Worm (Caenorhabditis elegans) whole organism, young adult: ENCODE measurements around the gene folt-3.

ENCODE experiments used
- ama-1 ChIP-seq, 3 experiments: fragments of 150-350 bp in 1 of 3; sonication (generic microtip) in 2 of 3; optimal IDR thresholded peaks; 2 replicates each; lab custom pipeline; 2014 to 2018; ENCODE audit warnings: missing biosample characterization in 2 of 3, missing genetic modification characterization in 2 of 3, missing genetic modification reagents in 2 of 3
- ceh-58 ChIP-seq: fragments of 200-800 bp; sonication (Bioruptor generic); IDR thresholded peaks from 2 replicates; pipeline ENCODE4 v1.3.6; 2022; ENCODE audit warnings: missing genetic modification characterization, missing compliant biosample characterization
- ceh-91 ChIP-seq: fragments of 200-800 bp; sonication (Bioruptor generic); IDR thresholded peaks from 2 replicates; pipeline ENCODE4 v1.3.6; 2022; ENCODE audit warnings: missing genetic modification reagents, missing genetic modification characterization, missing compliant biosample characterization
- lin-40 ChIP-seq: sonication (generic microtip); optimal IDR thresholded peaks from 2 replicates; lab custom pipeline; 2016; ENCODE audit warnings: missing genetic modification characterization, mild to moderate bottlenecking, missing compliant biosample characterization, missing genotype, missing genetic modification reagents
- pha-4 ChIP-seq: fragments of 150-350 bp; sonication (generic microtip); optimal IDR thresholded peaks from 2 replicates; lab custom pipeline; 2014; ENCODE audit warnings: missing biosample characterization, missing genetic modification reagents, missing genetic modification characterization
- unc-130 ChIP-seq: sonication (generic microtip); optimal IDR thresholded peaks from 2 replicates; lab custom pipeline; 2016; ENCODE audit warnings: missing genetic modification reagents, missing genetic modification characterization, missing compliant biosample characterization

DNA sequence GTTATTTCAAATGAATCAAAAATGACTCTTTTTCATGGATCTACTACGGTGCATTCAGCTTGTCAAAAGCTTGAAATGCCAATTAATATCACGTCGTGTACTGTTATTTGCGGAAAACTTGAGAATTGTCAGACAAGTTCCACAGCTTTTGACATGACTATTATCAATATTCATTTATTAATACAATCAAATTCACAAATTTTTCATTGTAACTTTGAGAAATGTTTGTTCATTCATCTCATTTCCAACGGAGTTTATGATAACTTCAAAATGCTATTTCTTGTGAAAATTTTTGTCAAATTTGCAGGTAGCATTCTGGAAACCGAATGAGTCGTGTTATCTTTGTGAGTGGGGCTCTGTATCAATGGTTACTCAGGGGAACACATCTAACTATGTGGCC is 8.6 kb upstream of the folt-3 start, which contains the start of gene C50E3.15:
- no peak for TF ChIP-seq lin-40 (tag; lab: Kevin White, UChicago)
- no peak for TF ChIP-seq unc-130 (GFP tag; lab: Kevin White, UChicago)
- no peak for TF ChIP-seq ceh-91
- TF ChIP-seq ama-1 (optimal IDR thresholded peaks at IDR 0.05; lab: Kevin White, UChicago), result no peak
- no peak for TF ChIP-seq ama-1 (GFP tag; optimal IDR thresholded peaks at IDR 0.05; lab: Kevin White, UChicago)
- TF ChIP-seq ceh-58 (GFP tag; lab: Robert Waterston, UW), result no peak
- no peak for TF ChIP-seq pha-4
